Worm (Caenorhabditis elegans): ENCODE results near the gene ascc-1.

DNA sequence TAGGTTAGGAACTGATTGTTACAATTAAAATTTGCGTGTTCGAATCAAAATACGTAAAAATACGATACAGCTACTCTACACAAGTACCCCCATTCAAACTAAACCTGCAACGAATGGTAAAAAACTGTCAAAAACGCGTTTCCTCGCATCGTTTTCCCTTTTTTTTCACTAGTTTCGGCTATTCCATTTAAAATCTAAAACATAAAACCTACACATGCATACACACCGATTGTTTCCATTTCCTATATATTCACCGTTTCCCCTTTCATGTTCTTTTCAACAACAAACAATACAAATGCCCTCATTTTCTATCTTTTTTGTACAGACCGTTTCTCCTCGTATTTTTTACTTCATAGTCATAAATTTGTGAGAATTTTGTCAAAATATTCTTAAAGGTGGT is 11.3 kb downstream of the ascc-1 start:
- TF ChIP-seq tra-4 (tag; optimal IDR thresholded peaks at IDR 0.05), result no peak
- no peak for TF ChIP-seq ama-1 (optimal IDR thresholded peaks at IDR 0.05)
- no peak for TF ChIP-seq pes-1 (GFP tag; IDR thresholded peaks at IDR 0.05)
- no peak for TF ChIP-seq hnd-1 (tag; optimal IDR thresholded peaks at IDR 0.05)
- TF ChIP-seq scrt-1 (GFP tag; IDR thresholded peaks at IDR 0.05), result no peak
- TF ChIP-seq ceh-36 (tag; optimal IDR thresholded peaks at IDR 0.05), result no peak
- no peak for TF ChIP-seq sea-1 (GFP tag; conservative IDR thresholded peaks at IDR 0.05)
- TF ChIP-seq tbx-37 (GFP tag; conservative IDR thresholded peaks at IDR 0.05), result no peak
- TF ChIP-seq B0310.2 (tag; optimal IDR thresholded peaks at IDR 0.05), result no peak

Data from whole organism, early embryonic.